Fruit fly (Drosophila melanogaster) whole organism, wandering third instar larva: ENCODE measurements around the gene CG33253.
A peak's percentile ranks its signal among the peaks of the same experiment; 100 is the strongest.

ENCODE experiments used
- Abd-B ChIP-seq: fragments of >200 bp; optimal IDR thresholded peaks from 2 replicates; lab custom pipeline; 2017; ENCODE audit warnings: missing biosample characterization, missing genetic modification characterization
- CG32264 ChIP-seq: fragments of 200-800 bp; sonication (Bioruptor generic); optimal IDR thresholded peaks from 2 replicates; lab custom pipeline; 2016; ENCODE audit warnings: missing biosample characterization, missing genetic modification characterization
- CG9705 ChIP-seq: fragments of 200-800 bp; sonication (Bioruptor generic); optimal IDR thresholded peaks from 2 replicates; lab custom pipeline; 2018; ENCODE audit warnings: missing biosample characterization, mild to moderate bottlenecking, missing genetic modification characterization
- CrebA ChIP-seq: fragments of 200-800 bp; sonication (Bioruptor generic); optimal IDR thresholded peaks from 2 replicates; lab custom pipeline; 2016; ENCODE audit warnings: missing biosample characterization, mild to moderate bottlenecking, missing genetic modification characterization, borderline replicate concordance
- Dfd ChIP-seq: fragments of >200 bp; optimal IDR thresholded peaks from 2 replicates; lab custom pipeline; 2017; ENCODE audit warnings: missing biosample characterization, missing genetic modification characterization
- Dif ChIP-seq: fragments of 200-275, 200-300 bp; sonication (Bioruptor generic); optimal IDR thresholded peaks from 2 replicates; lab custom pipeline; 2018; ENCODE audit warnings: missing biosample characterization, missing genetic modification characterization; ENCODE audit not compliant: partially characterized antibody
- GATAd ChIP-seq: sonication (Bioruptor generic); optimal IDR thresholded peaks from 2 replicates; lab custom pipeline; 2016; ENCODE audit warnings: missing biosample characterization, missing genetic modification characterization
- HLH106 ChIP-seq: fragments of 200-800 bp; optimal IDR thresholded peaks from 3 replicates; lab custom pipeline; 2019; ENCODE audit warnings: missing biosample characterization, mild to moderate bottlenecking, missing genetic modification characterization, moderate library complexity
- Hnf4 ChIP-seq: fragments of 200-800 bp; sonication (Bioruptor generic); optimal IDR thresholded peaks from 2 replicates; lab custom pipeline; 2016; ENCODE audit warnings: missing biosample characterization, mild to moderate bottlenecking, missing genetic modification characterization
- Hr78 ChIP-seq: fragments of >200 bp; optimal IDR thresholded peaks from 2 replicates; lab custom pipeline; 2017; ENCODE audit warnings: missing biosample characterization, missing genetic modification characterization
- Hr83 ChIP-seq: fragments of 200-300 bp; sonication (Bioruptor generic); optimal IDR thresholded peaks from 2 replicates; lab custom pipeline; 2016; ENCODE audit warnings: missing biosample characterization, mild to moderate bottlenecking, missing genetic modification characterization, moderate library complexity; ENCODE audit not compliant: poor library complexity, severe bottlenecking
- Jra ChIP-seq: sonication (Bioruptor generic); optimal IDR thresholded peaks from 2 replicates; lab custom pipeline; 2016; ENCODE audit warnings: missing biosample characterization, missing genetic modification characterization
- Mio ChIP-seq: sonication (Bioruptor generic); optimal IDR thresholded peaks from 2 replicates; lab custom pipeline; 2016; ENCODE audit warnings: missing biosample characterization, missing genetic modification characterization
- Myc ChIP-seq: fragments of >200 bp; optimal IDR thresholded peaks from 2 replicates; lab custom pipeline; 2017
- N ChIP-seq: fragments of >200 bp; optimal IDR thresholded peaks from 2 replicates; lab custom pipeline; 2018; ENCODE audit warnings: missing biosample characterization, missing external identifiers, missing genetic modification characterization
- OdsH ChIP-seq: fragments of 200-800 bp; sonication (Bioruptor generic); optimal IDR thresholded peaks from 2 replicates; lab custom pipeline; 2016; ENCODE audit warnings: missing biosample characterization, mild to moderate bottlenecking, missing genetic modification characterization
- Rel ChIP-seq, 2 experiments: fragments of 200-800 bp; sonication (Bioruptor generic) in 1 of 2; optimal IDR thresholded peaks; 2 replicates in 1 of 2; 3 replicates in 1 of 2; lab custom pipeline; 2016 to 2019; ENCODE audit warnings: mild to moderate bottlenecking in 2 of 2, missing biosample characterization in 2 of 2, missing genetic modification characterization in 2 of 2, moderate library complexity in 1 of 2
- Sp1 ChIP-seq: fragments of 200-800 bp; sonication (Bioruptor generic); optimal IDR thresholded peaks from 3 replicates; lab custom pipeline; 2019; ENCODE audit warnings: missing biosample characterization, mild to moderate bottlenecking, missing genetic modification characterization, moderate library complexity
- Vsx2 ChIP-seq: fragments of 200-300, 225-300 bp; sonication (Bioruptor generic); optimal IDR thresholded peaks from 2 replicates; lab custom pipeline; 2018; ENCODE audit warnings: missing biosample characterization, missing genetic modification characterization; ENCODE audit not compliant: partially characterized antibody
- br ChIP-seq: fragments of 200-800 bp; sonication (Bioruptor generic); optimal IDR thresholded peaks from 2 replicates; lab custom pipeline; 2016; ENCODE audit warnings: missing biosample characterization, missing genetic modification characterization
- brk ChIP-seq: fragments of 200-800 bp; sonication (Bioruptor generic); optimal IDR thresholded peaks from 2 replicates; lab custom pipeline; 2016; ENCODE audit warnings: missing biosample characterization, mild to moderate bottlenecking, missing genetic modification characterization
- dl ChIP-seq, 2 experiments: fragments of 175-275, 200-275 bp in 1 of 2; fragments of 200-275 bp in 1 of 2; sonication (Bioruptor generic); optimal IDR thresholded peaks; lab custom pipeline; 2018; ENCODE audit warnings: mild to moderate bottlenecking in 2 of 2, missing biosample characterization in 2 of 2, missing genetic modification characterization in 2 of 2, moderate library complexity in 2 of 2; ENCODE audit not compliant: partially characterized antibody in 2 of 2, insufficient read depth in 1 of 2
- dmrt93B ChIP-seq: fragments of 200-800 bp; sonication (Bioruptor generic); optimal IDR thresholded peaks from 2 replicates; lab custom pipeline; 2018; ENCODE audit warnings: missing biosample characterization, mild to moderate bottlenecking, missing genetic modification characterization
- dsf ChIP-seq: sonication (Bioruptor generic); optimal IDR thresholded peaks from 2 replicates; lab custom pipeline; 2016; ENCODE audit warnings: missing biosample characterization, missing genetic modification characterization, borderline replicate concordance
- ey ChIP-seq: fragments of 200-800 bp; sonication (Bioruptor generic); optimal IDR thresholded peaks from 2 replicates; lab custom pipeline; 2016; ENCODE audit warnings: missing biosample characterization, missing genetic modification characterization
- foxo ChIP-seq, 2 experiments: fragments of 200-800 bp; sonication (Bioruptor generic); optimal IDR thresholded peaks; 2 replicates in 1 of 2; 3 replicates in 1 of 2; lab custom pipeline; 2016 to 2017; ENCODE audit warnings: missing biosample characterization in 2 of 2, missing genetic modification characterization in 2 of 2
- fru ChIP-seq: fragments of 200-800 bp; sonication (Bioruptor generic); optimal IDR thresholded peaks from 3 replicates; lab custom pipeline; 2016; ENCODE audit warnings: missing biosample characterization, mild to moderate bottlenecking, missing genetic modification characterization
- h ChIP-seq: fragments of 200-800 bp; sonication (Bioruptor generic); optimal IDR thresholded peaks from 3 replicates; lab custom pipeline; 2016; ENCODE audit warnings: missing biosample characterization, mild to moderate bottlenecking, missing genetic modification characterization
- jim ChIP-seq: fragments of 175-275, 200-325 bp; sonication (Bioruptor generic); optimal IDR thresholded peaks from 2 replicates; lab custom pipeline; 2016; ENCODE audit warnings: missing biosample characterization, mild to moderate bottlenecking, missing genetic modification characterization
- lola ChIP-seq: fragments of >200 bp; optimal IDR thresholded peaks from 2 replicates; lab custom pipeline; 2017; ENCODE audit warnings: missing biosample characterization, missing genetic modification characterization
- pan ChIP-seq: fragments of >200 bp; optimal IDR thresholded peaks from 2 replicates; lab custom pipeline; 2017
- psq ChIP-seq: fragments of 200-800 bp; sonication (Bioruptor generic); optimal IDR thresholded peaks from 3 replicates; lab custom pipeline; 2017; ENCODE audit warnings: missing biosample characterization, mild to moderate bottlenecking, missing genetic modification characterization, moderate library complexity
- rgr ChIP-seq: fragments of 200-800 bp; sonication (Bioruptor generic); optimal IDR thresholded peaks from 3 replicates; lab custom pipeline; 2016; ENCODE audit warnings: missing biosample characterization, mild to moderate bottlenecking, missing genetic modification characterization
- sage ChIP-seq: fragments of 200-800 bp; sonication (Bioruptor generic); optimal IDR thresholded peaks from 2 replicates; lab custom pipeline; 2016; ENCODE audit warnings: missing biosample characterization, mild to moderate bottlenecking, missing genetic modification characterization
- sv ChIP-seq: fragments of 200-800 bp; sonication (Bioruptor generic); optimal IDR thresholded peaks from 3 replicates; lab custom pipeline; 2016; ENCODE audit warnings: missing biosample characterization, missing genetic modification characterization
- tai ChIP-seq: sonication (Bioruptor generic); optimal IDR thresholded peaks from 2 replicates; lab custom pipeline; 2016; ENCODE audit warnings: missing biosample characterization, missing genetic modification characterization
- usp ChIP-seq: fragments of >200 bp; optimal IDR thresholded peaks from 2 replicates; lab custom pipeline; 2017; ENCODE audit warnings: missing biosample characterization, missing genetic modification characterization
- woc ChIP-seq: sonication (Bioruptor generic); optimal IDR thresholded peaks from 2 replicates; lab custom pipeline; 2016; ENCODE audit warnings: missing biosample characterization, mild to moderate bottlenecking, missing genetic modification characterization

The CG33253 gene

DNA sequence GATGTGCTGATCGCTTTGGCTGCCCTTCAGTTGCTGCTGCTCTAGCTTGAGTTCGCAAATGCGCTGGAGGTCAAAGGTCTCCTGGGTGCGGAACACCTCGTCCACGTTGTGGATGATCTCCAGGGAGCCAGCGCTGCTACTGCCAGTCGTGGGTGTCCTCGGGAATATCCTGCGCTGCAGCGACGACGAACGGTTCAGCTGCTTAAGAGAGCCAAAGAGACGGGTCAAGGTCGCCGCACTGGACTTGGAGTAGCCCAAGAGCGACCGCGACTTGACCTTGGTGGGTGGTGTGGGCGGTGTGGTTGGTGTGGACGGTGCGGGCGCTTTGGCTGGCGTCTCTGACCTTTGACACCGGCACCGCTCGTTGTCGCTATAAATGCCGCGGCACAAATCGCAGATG lies 29.0 kb upstream of the CG33253 start:
- no peak for TF ChIP-seq foxo (GFP tag; optimal IDR thresholded peaks at IDR 0.05; lab: Kevin White, UChicago)
- no peak for TF ChIP-seq Hr78 (GFP tag; lab: Kevin White, UChicago)
- no peak for TF ChIP-seq woc (GFP tag; lab: Kevin White, UChicago)
- no peak for TF ChIP-seq Myc (lab: Kevin White, UChicago)
- TF ChIP-seq lola: no peak
- TF ChIP-seq, all 38 proteins: peak for 0

DNA sequence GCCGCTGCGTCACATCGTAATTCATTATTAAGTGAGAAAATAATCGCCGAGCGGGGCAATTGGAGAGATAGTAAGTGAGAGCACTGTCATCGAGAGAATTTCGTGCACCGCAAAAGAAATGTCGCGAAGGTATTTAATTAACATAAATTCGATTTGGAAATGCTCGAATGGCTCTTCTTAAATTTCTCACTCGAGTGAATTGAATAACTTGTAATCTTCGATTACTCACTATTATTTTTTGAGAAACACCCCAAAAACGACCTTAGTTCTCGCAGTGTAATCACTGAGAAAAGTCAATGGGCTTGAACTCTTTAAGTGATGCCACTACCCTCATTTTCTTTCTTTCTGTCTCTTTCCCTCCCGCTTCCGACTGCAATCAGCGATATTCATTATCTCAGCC lies 28.2 kb upstream of the CG33253 start:
- TF ChIP-seq sv (GFP tag; lab: Kevin White, UChicago): peak; percentile 73
- peak; percentile 92 for TF ChIP-seq br (GFP tag; lab: Kevin White, UChicago)
- TF ChIP-seq dmrt93B (GFP tag; lab: Kevin White, UChicago): peak; percentile 78
- peak; percentile 5 for TF ChIP-seq Mio
- TF ChIP-seq Vsx2 (GFP tag; lab: Kevin White, UChicago): no peak
- peak; percentile 89 for TF ChIP-seq rgr (GFP tag; lab: Kevin White, UChicago)
- peak; percentile 92 for TF ChIP-seq fru (GFP tag; lab: Kevin White, UChicago)
- no peak for TF ChIP-seq dl (GFP tag; optimal IDR thresholded peaks at IDR 0.05; lab: Kevin White, UChicago; ENCODE audit: insufficient read depth in 1 of 2, partially characterized antibody in 2 of 2)
- TF ChIP-seq N (GFP tag; lab: Kevin White, UChicago): no peak
- TF ChIP-seq GATAd (GFP tag; lab: Kevin White, UChicago): no peak
- TF ChIP-seq lola: no peak
- TF ChIP-seq jim (GFP tag; lab: Kevin White, UChicago): no peak
- TF ChIP-seq usp (GFP tag; lab: Kevin White, UChicago): no peak
- TF ChIP-seq h (GFP tag; lab: Kevin White, UChicago): peak; percentile 90
- TF ChIP-seq foxo (GFP tag; optimal IDR thresholded peaks at IDR 0.05; lab: Kevin White, UChicago): peak; percentile 70 to 89
- TF ChIP-seq brk: peak; percentile 58
- no peak for TF ChIP-seq Abd-B (GFP tag; lab: Kevin White, UChicago)
- TF ChIP-seq CG32264 (GFP tag; lab: Kevin White, UChicago): peak; percentile 89
- TF ChIP-seq Dfd (GFP tag; lab: Kevin White, UChicago): no peak
- TF ChIP-seq Hr83 (GFP tag; lab: Kevin White, UChicago): no peak
- peak; percentile 69 for TF ChIP-seq Jra
- TF ChIP-seq Hr78 (GFP tag; lab: Kevin White, UChicago): no peak
- TF ChIP-seq tai (GFP tag; lab: Kevin White, UChicago): peak; percentile 57
- TF ChIP-seq HLH106: peak; percentile 89
- TF ChIP-seq dsf (GFP tag; lab: Kevin White, UChicago): no peak
- TF ChIP-seq Rel (GFP tag; optimal IDR thresholded peaks at IDR 0.05; lab: Kevin White, UChicago): peak; percentile 56
- TF ChIP-seq Rel (tag; optimal IDR thresholded peaks at IDR 0.05; lab: Kevin White, UChicago): peak; percentile 52
- peak; percentile 85 for TF ChIP-seq OdsH (GFP tag; lab: Kevin White, UChicago)
- no peak for TF ChIP-seq Dif (GFP tag; lab: Kevin White, UChicago)
- peak; percentile 81 for TF ChIP-seq psq (GFP tag; lab: Kevin White, UChicago)
- TF ChIP-seq Myc (lab: Kevin White, UChicago): no peak
- TF ChIP-seq CrebA (GFP tag; lab: Kevin White, UChicago): no peak
- peak; percentile 50 for TF ChIP-seq CG9705 (GFP tag; lab: Kevin White, UChicago)
- peak; percentile 90 for TF ChIP-seq ey (GFP tag; lab: Kevin White, UChicago)
- TF ChIP-seq sage (GFP tag; lab: Kevin White, UChicago): peak; percentile 73
- peak; percentile 83 for TF ChIP-seq Hnf4 (GFP tag; lab: Kevin White, UChicago)
- peak; percentile 81 for TF ChIP-seq woc (GFP tag; lab: Kevin White, UChicago)
- peak; percentile 86 for TF ChIP-seq Sp1 (GFP tag; lab: Kevin White, UChicago)
- no peak for TF ChIP-seq pan (lab: Kevin White, UChicago)
